Worm (Caenorhabditis elegans) whole organism, late embryonic: ENCODE measurements around the gene T13F2.2.

Source experiments
- C08G9.2 ChIP-seq: sonication (generic microtip); optimal IDR thresholded peaks from 2 replicates; lab custom pipeline; 2016; ENCODE audit warnings: mild to moderate bottlenecking, missing genetic modification characterization, moderate library complexity, missing compliant biosample characterization
- C38D4.7 ChIP-seq: fragments of 200-800 bp; sonication (Bioruptor generic); optimal IDR thresholded peaks from 2 replicates; lab custom pipeline; 2018; ENCODE audit warnings: mild to moderate bottlenecking, missing genetic modification characterization, moderate library complexity, missing compliant biosample characterization
- K02D7.2 ChIP-seq: sonication (generic microtip); optimal IDR thresholded peaks from 2 replicates; lab custom pipeline; 2017; ENCODE audit warnings: mild to moderate bottlenecking, missing genetic modification characterization, missing compliant biosample characterization
- T23F11.4 ChIP-seq: fragments of 200-800 bp; sonication (Bioruptor generic); optimal IDR thresholded peaks from 2 replicates; lab custom pipeline; 2018; ENCODE audit warnings: mild to moderate bottlenecking, missing genetic modification characterization, missing compliant biosample characterization
- ama-1 ChIP-seq: fragments of 150-350 bp; optimal IDR thresholded peaks from 2 replicates; lab custom pipeline; 2014
- ceh-14 ChIP-seq: sonication (generic microtip); optimal IDR thresholded peaks from 2 replicates; lab custom pipeline; 2016; ENCODE audit warnings: missing genotype, missing genetic modification characterization, missing compliant biosample characterization
- ceh-18 ChIP-seq: sonication (generic microtip); optimal IDR thresholded peaks from 2 replicates; lab custom pipeline; 2016; ENCODE audit warnings: missing genetic modification characterization, missing compliant biosample characterization
- ceh-19 ChIP-seq: fragments of 200-800 bp; sonication (Bioruptor generic); optimal IDR thresholded peaks from 2 replicates; lab custom pipeline; 2018; ENCODE audit warnings: mild to moderate bottlenecking, missing genetic modification characterization, missing compliant biosample characterization
- ceh-2 ChIP-seq: sonication (generic microtip); optimal IDR thresholded peaks from 2 replicates; lab custom pipeline; 2016; ENCODE audit warnings: missing genotype, missing genetic modification characterization, missing compliant biosample characterization
- ceh-22 ChIP-seq: sonication (generic microtip); optimal IDR thresholded peaks from 2 replicates; lab custom pipeline; 2017; ENCODE audit warnings: missing biosample characterization, missing genetic modification characterization
- ceh-30 ChIP-seq: fragments of 150-350 bp; optimal IDR thresholded peaks from 2 replicates; lab custom pipeline; 2014; ENCODE audit warnings: missing biosample characterization, missing genetic modification characterization
- ceh-34 ChIP-seq: sonication (generic microtip); optimal IDR thresholded peaks from 2 replicates; lab custom pipeline; 2016; ENCODE audit warnings: mild to moderate bottlenecking, missing genetic modification characterization, missing compliant biosample characterization
- ceh-9 ChIP-seq: sonication (generic microtip); optimal IDR thresholded peaks from 2 replicates; lab custom pipeline; 2016; ENCODE audit warnings: mild to moderate bottlenecking, missing genetic modification characterization, inconsistent platforms, missing compliant biosample characterization
- dmd-4 ChIP-seq: sonication (generic microtip); optimal IDR thresholded peaks from 2 replicates; lab custom pipeline; 2016; ENCODE audit warnings: borderline replicate concordance, missing genetic modification characterization, missing compliant biosample characterization
- dve-1 ChIP-seq: sonication (generic microtip); optimal IDR thresholded peaks from 2 replicates; lab custom pipeline; 2017; ENCODE audit warnings: antibody characterized with exemption, mild to moderate bottlenecking, missing genetic modification characterization, missing compliant biosample characterization
- elt-2 ChIP-seq: sonication (generic microtip); optimal IDR thresholded peaks from 2 replicates; lab custom pipeline; 2016; ENCODE audit warnings: missing genetic modification reagents, missing genetic modification characterization, missing compliant biosample characterization
- elt-4 ChIP-seq: sonication (generic microtip); optimal IDR thresholded peaks from 2 replicates; lab custom pipeline; 2016; ENCODE audit warnings: missing genetic modification characterization, missing compliant biosample characterization
- ets-4 ChIP-seq: sonication (generic microtip); optimal IDR thresholded peaks from 2 replicates; lab custom pipeline; 2016; ENCODE audit warnings: missing genetic modification characterization, missing compliant biosample characterization
- fkh-10 ChIP-seq: fragments of 150-350 bp; optimal IDR thresholded peaks from 2 replicates; lab custom pipeline; 2014; ENCODE audit warnings: missing biosample characterization, missing genetic modification reagents, missing genetic modification characterization
- fkh-6 ChIP-seq: sonication (generic microtip); optimal IDR thresholded peaks from 2 replicates; lab custom pipeline; 2016; ENCODE audit warnings: missing genetic modification characterization, missing compliant biosample characterization
- gmeb-2 ChIP-seq: sonication (generic microtip); optimal IDR thresholded peaks from 2 replicates; lab custom pipeline; 2016; ENCODE audit warnings: missing genetic modification characterization, inconsistent platforms, missing compliant biosample characterization
- hlh-13 ChIP-seq: fragments of 200-800 bp; sonication (Bioruptor generic); optimal IDR thresholded peaks from 2 replicates; lab custom pipeline; 2018; ENCODE audit warnings: mild to moderate bottlenecking, missing genetic modification characterization, missing compliant biosample characterization
- hlh-15 ChIP-seq: sonication (generic microtip); optimal IDR thresholded peaks from 2 replicates; lab custom pipeline; 2016; ENCODE audit warnings: missing genetic modification characterization, missing compliant biosample characterization
- hlh-6 ChIP-seq: sonication (generic microtip); optimal IDR thresholded peaks from 2 replicates; lab custom pipeline; 2016; ENCODE audit warnings: missing genotype, missing genetic modification characterization, missing compliant biosample characterization
- hlh-8 ChIP-seq: sonication (generic microtip); optimal IDR thresholded peaks from 2 replicates; lab custom pipeline; 2016; ENCODE audit warnings: missing genotype, missing genetic modification characterization, missing compliant biosample characterization
- mec-3 ChIP-seq: sonication (generic microtip); optimal IDR thresholded peaks from 2 replicates; lab custom pipeline; 2016; ENCODE audit warnings: borderline replicate concordance, missing genetic modification characterization, missing compliant biosample characterization
- nhr-11 ChIP-seq: fragments of 150-350 bp; optimal IDR thresholded peaks from 2 replicates; lab custom pipeline; 2014; ENCODE audit warnings: missing biosample characterization, missing genetic modification characterization
- odd-2 ChIP-seq: sonication (generic microtip); optimal IDR thresholded peaks from 2 replicates; lab custom pipeline; 2017; ENCODE audit warnings: antibody characterized with exemption, mild to moderate bottlenecking, missing genetic modification characterization, missing compliant biosample characterization
- pag-3 ChIP-seq: sonication (generic microtip); optimal IDR thresholded peaks from 2 replicates; lab custom pipeline; 2016; ENCODE audit warnings: missing compliant biosample characterization, missing genetic modification characterization, borderline replicate concordance
- pat-9 ChIP-seq: fragments of 200-800 bp; sonication (Bioruptor generic); optimal IDR thresholded peaks from 2 replicates; lab custom pipeline; 2018; ENCODE audit warnings: mild to moderate bottlenecking, missing genetic modification characterization, moderate library complexity, missing compliant biosample characterization
- pha-2 ChIP-seq: sonication (generic microtip); optimal IDR thresholded peaks from 2 replicates; lab custom pipeline; 2017; ENCODE audit warnings: mild to moderate bottlenecking, missing genetic modification characterization, missing compliant biosample characterization
- pha-4 ChIP-seq: fragments of 150-350 bp; optimal IDR thresholded peaks from 2 replicates; lab custom pipeline; 2018; ENCODE audit warnings: missing biosample characterization, missing genetic modification reagents, missing genetic modification characterization
- pros-1 ChIP-seq: fragments of 150-350 bp; optimal IDR thresholded peaks from 2 replicates; lab custom pipeline; 2014; ENCODE audit warnings: missing biosample characterization, missing genetic modification reagents, missing genetic modification characterization
- sdc-2 ChIP-seq: sonication (generic microtip); optimal IDR thresholded peaks from 2 replicates; lab custom pipeline; 2016; ENCODE audit warnings: missing genotype, missing genetic modification characterization, missing compliant biosample characterization
- sox-2 ChIP-seq: fragments of 200-800 bp; sonication (Bioruptor generic); IDR thresholded peaks from 2 replicates; pipeline ENCODE4 v1.3.6; 2022; ENCODE audit warnings: missing genetic modification reagents, missing genetic modification characterization, missing compliant biosample characterization
- syd-9 ChIP-seq: sonication (generic microtip); optimal IDR thresholded peaks from 2 replicates; lab custom pipeline; 2016; ENCODE audit warnings: mild to moderate bottlenecking, missing genetic modification characterization, moderate library complexity, missing compliant biosample characterization
- tbx-2 ChIP-seq: sonication (generic microtip); optimal IDR thresholded peaks from 2 replicates; lab custom pipeline; 2016; ENCODE audit warnings: missing genetic modification characterization, missing compliant biosample characterization
- tbx-7 ChIP-seq: sonication (generic microtip); optimal IDR thresholded peaks from 2 replicates; lab custom pipeline; 2016; ENCODE audit warnings: missing genotype, missing genetic modification characterization, missing compliant biosample characterization
- zip-5 ChIP-seq: sonication (generic microtip); optimal IDR thresholded peaks from 2 replicates; lab custom pipeline; 2016; ENCODE audit warnings: missing genetic modification characterization, missing compliant biosample characterization

The T13F2.2 gene

ce11 chrIV:9757425-9757740 lies 39.8 kb downstream of the T13F2.2 start, which contains the start of gene nhr-97:
Gene nhr-97 (plus strand): TSS chrIV:9757641.
- no peak for TF ChIP-seq hlh-6 (tag; lab: Kevin White, UChicago)
- TF ChIP-seq odd-2: no peak
- TF ChIP-seq ama-1 (lab: Kevin White, UChicago): no peak
- TF ChIP-seq tbx-7 (tag; lab: Kevin White, UChicago): no peak
- TF ChIP-seq zip-5 (tag; lab: Kevin White, UChicago): no peak
- no peak for TF ChIP-seq nhr-11 (tag; lab: Kevin White, UChicago)
- no peak for TF ChIP-seq ceh-2 (tag; lab: Kevin White, UChicago)
- no peak for TF ChIP-seq pha-2 (tag; lab: Kevin White, UChicago)
- TF ChIP-seq C08G9.2 (tag; lab: Kevin White, UChicago): no peak
- TF ChIP-seq sox-2: no peak
- TF ChIP-seq elt-4 (tag; lab: Kevin White, UChicago): no peak
- TF ChIP-seq hlh-13 (GFP tag; lab: Kevin White, UChicago): no peak
- no peak for TF ChIP-seq ceh-22 (tag; lab: Kevin White, UChicago)
- TF ChIP-seq ceh-9: no peak
- no peak for TF ChIP-seq pat-9 (tag; lab: Kevin White, UChicago)
- no peak for TF ChIP-seq dve-1
- TF ChIP-seq ceh-30 (tag; lab: Kevin White, UChicago): no peak
- TF ChIP-seq pha-4 (tag; lab: Kevin White, UChicago): no peak
- TF ChIP-seq pros-1 (tag; lab: Kevin White, UChicago): no peak
- no peak for TF ChIP-seq ceh-18
- TF ChIP-seq, all 69 proteins: peak for 0

ce11 chrIV:9756647-9757424 lies 40.3 kb downstream of the T13F2.2 start:
- no peak for TF ChIP-seq dve-1
- no peak for TF ChIP-seq tbx-2 (tag; lab: Kevin White, UChicago)
- no peak for TF ChIP-seq ceh-14 (tag; lab: Kevin White, UChicago)
- no peak for TF ChIP-seq fkh-10 (GFP tag; lab: Kevin White, UChicago)

- TF ChIP-seq dmd-4 (tag; lab: Kevin White, UChicago): no peak
Measured at ce11 chrIV:9755713-9756112, 41.4 kb downstream of the T13F2.2 start.

- TF ChIP-seq elt-2 (no peak), ceh-30 (tag; lab: Kevin White, UChicago) (no peak), pag-3 (tag; lab: Kevin White, UChicago) (no peak)
Measured at ce11 chrIV:9748342-9748741, 48.8 kb downstream of the T13F2.2 start, which contains the start of gene C28D4.8. Gene C28D4.8 (minus strand): TSS chrIV:9748442.

ce11 chrIV:9746762-9747161 lies 50.4 kb downstream of the T13F2.2 start, which contains the start of gene C28D4.5:
Gene C28D4.5 (minus strand): TSS chrIV:9746862.
- TF ChIP-seq K02D7.2 (no peak), ets-4 (tag; lab: Kevin White, UChicago) (no peak), sdc-2 (tag; lab: Kevin White, UChicago) (no peak), elt-4 (tag; lab: Kevin White, UChicago) (no peak), ceh-19 (GFP tag; lab: Kevin White, UChicago) (no peak), gmeb-2 (tag; lab: Kevin White, UChicago) (no peak), ceh-34 (tag; lab: Kevin White, UChicago) (no peak), hlh-15 (tag; lab: Kevin White, UChicago) (no peak), hlh-8 (no peak), C38D4.7 (GFP tag; lab: Kevin White, UChicago) (no peak), nhr-11 (tag; lab: Kevin White, UChicago) (no peak), mec-3 (tag; lab: Kevin White, UChicago) (no peak), syd-9 (no peak), ceh-18 (no peak), zip-5 (tag; lab: Kevin White, UChicago) (no peak), T23F11.4 (GFP tag; lab: Kevin White, UChicago) (no peak), hlh-13 (GFP tag; lab: Kevin White, UChicago) (no peak), fkh-6 (tag; lab: Kevin White, UChicago) (no peak), ceh-2 (tag; lab: Kevin White, UChicago) (no peak)
